Worm (Caenorhabditis elegans) whole organism, L3 larva: ENCODE results near the gene crld-1.

Experiments
- elt-2 ChIP-seq: sonication (generic microtip); optimal IDR thresholded peaks from 2 replicates; lab custom pipeline; 2016; ENCODE audit warnings: missing genetic modification reagents, mild to moderate bottlenecking, missing genetic modification characterization, missing compliant biosample characterization
- jun-1 ChIP-seq: fragments of 150-350 bp; optimal IDR thresholded peaks from 2 replicates; lab custom pipeline; 2014; ENCODE audit warnings: missing biosample characterization, missing genetic modification reagents, missing genetic modification characterization
- lin-39 ChIP-seq: fragments of 150-350 bp; optimal IDR thresholded peaks from 2 replicates; lab custom pipeline; 2018; ENCODE audit warnings: missing biosample characterization, missing genetic modification reagents, missing genetic modification characterization
- nhr-28 ChIP-seq: fragments of 150-350 bp; optimal IDR thresholded peaks from 2 replicates; lab custom pipeline; 2014; ENCODE audit warnings: missing biosample characterization, missing genetic modification characterization
- skn-1 ChIP-seq: fragments of 150-350 bp; optimal IDR thresholded peaks from 2 replicates; lab custom pipeline; 2014; ENCODE audit warnings: missing biosample characterization, missing genetic modification characterization
- snpc-4 ChIP-seq: fragments of 150-350 bp; optimal IDR thresholded peaks from 2 replicates; lab custom pipeline; 2014; ENCODE audit warnings: missing biosample characterization, missing genetic modification characterization
- ztf-11 ChIP-seq: fragments of 150-350 bp; optimal IDR thresholded peaks from 2 replicates; lab custom pipeline; 2014; ENCODE audit warnings: missing biosample characterization, missing genetic modification characterization

DNA sequence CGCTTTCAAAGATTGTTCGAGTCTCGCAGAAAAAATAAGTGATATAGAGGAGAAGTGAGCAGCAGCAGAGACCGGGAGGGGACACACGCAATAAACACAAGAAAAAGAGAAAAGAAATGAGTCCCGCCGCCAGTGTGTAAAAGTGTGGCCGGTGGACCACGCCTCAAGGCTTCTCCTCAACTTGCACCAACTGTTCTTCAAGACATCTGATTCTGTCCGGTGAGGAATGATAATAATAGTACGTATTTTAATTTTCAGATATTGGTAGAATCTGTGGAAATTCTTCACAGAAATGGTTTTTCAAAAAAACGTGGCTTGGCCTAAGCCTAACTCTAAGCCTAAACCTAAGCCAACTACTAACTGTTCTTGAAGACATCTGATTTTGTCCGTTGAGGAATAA lies 25.1 kb upstream of the crld-1 start, which contains the start of gene lev-1:
- TF ChIP-seq lin-39 (tag; lab: Kevin White, UChicago) = no peak
- no peak for TF ChIP-seq jun-1
- TF ChIP-seq ztf-11 (tag; lab: Kevin White, UChicago) = no peak
- no peak for TF ChIP-seq elt-2 (tag; lab: Kevin White, UChicago)
- no peak for TF ChIP-seq nhr-28
- no peak for TF ChIP-seq snpc-4
- TF ChIP-seq skn-1 (tag; lab: Kevin White, UChicago) = no peak
